Fruit fly (Drosophila melanogaster) Kc167 (cell line): ENCODE measurements around the gene beat-Ib.

Source experiments
- Myc ChIP-seq: fragments of >200 bp; optimal IDR thresholded peaks from 2 replicates; lab custom pipeline; 2017; ENCODE audit warnings: missing external identifiers
- Sin3A ChIP-seq: fragments of >200 bp; optimal IDR thresholded peaks from 2 replicates; lab custom pipeline; 2018; ENCODE audit warnings: missing external identifiers
- h ChIP-seq: fragments of >200 bp; optimal IDR thresholded peaks from 3 replicates; lab custom pipeline; 2018; ENCODE audit warnings: missing external identifiers
- insv ChIP-seq: fragments of >200 bp; optimal IDR thresholded peaks from 3 replicates; lab custom pipeline; 2018; ENCODE audit warnings: missing external identifiers
- psq ChIP-seq: fragments of >200 bp; optimal IDR thresholded peaks from 2 replicates; lab custom pipeline; 2017; ENCODE audit warnings: missing external identifiers
- ttk ChIP-seq: sonication (Bioruptor generic); optimal IDR thresholded peaks from 2 replicates; lab custom pipeline; 2017; ENCODE audit warnings: missing external identifiers

The beat-Ib gene

DNA sequence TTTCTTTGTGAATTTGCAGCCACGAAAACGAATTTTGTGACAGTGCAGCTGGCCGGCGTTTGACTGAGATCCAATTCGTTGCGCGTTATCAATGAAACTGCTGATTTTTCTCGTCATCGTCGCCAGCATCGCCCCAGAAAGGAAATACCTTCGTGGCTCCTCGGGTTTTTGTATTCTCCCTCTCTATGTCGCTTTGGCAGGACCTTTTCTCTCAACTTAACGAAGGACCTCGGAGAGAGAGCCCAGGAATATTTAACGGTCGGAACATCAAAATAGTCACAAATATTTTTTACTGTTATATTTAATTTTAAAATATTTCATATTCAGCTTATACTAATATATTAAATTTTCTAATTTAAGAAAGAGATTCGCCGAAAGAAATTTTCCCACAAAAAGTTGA lies at the start of gene beat-Ib:
Gene beat-Ib (minus strand): TSS at position 101 of the 400 bp plus-strand sequence.
- TF ChIP-seq psq (lab: Kevin White, UChicago) (no peak), h (lab: Kevin White, UChicago) (no peak), ttk (lab: Kevin White, UChicago) (no peak), insv (lab: Kevin White, UChicago) (no peak), Myc (no peak), Sin3A (lab: Kevin White, UChicago) (no peak)

DNA sequence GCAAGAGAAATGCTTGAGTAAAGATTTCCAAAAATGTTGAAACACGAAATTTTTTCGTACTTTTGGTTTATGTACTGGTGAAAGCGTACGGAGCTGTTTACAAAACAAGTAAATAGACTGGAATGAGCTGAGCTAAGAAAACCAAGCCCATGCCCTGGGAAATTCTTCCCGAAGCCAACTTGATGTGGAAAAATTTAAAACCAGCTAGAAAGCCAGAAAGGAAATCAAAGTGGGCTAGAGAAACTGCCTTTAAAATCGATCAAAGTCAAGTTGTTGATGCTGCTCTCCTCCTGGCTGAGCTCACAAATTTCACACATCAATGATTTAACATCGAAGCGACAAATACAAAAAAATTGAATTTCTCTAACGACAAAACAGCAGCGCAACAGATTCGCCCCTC lies 43.9 kb upstream of the beat-Ib start, which contains the start of gene CG31820:
Gene CG31820 (minus strand): TSS at position 101 of the 400 bp plus-strand sequence.
- TF ChIP-seq h (lab: Kevin White, UChicago): no peak

DNA sequence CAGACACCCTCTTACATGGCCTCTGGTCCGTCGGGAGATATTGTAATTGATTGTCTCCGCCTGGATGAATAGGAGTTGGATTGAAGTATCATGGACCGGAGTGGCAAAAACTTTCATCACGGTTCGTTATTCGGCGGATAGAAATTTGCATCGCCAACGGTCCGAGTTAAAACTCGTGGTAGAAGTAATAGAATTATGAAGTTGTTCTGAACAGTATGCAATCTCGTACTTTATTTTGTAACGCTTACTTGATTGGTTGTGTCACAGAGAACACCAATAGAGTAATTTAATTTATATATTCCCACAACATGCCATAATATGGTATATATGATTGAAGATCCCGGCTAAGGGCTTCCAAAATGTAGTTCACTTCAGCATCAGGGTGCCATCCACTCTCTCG lies 41.8 kb upstream of the beat-Ib start, which contains the start of the genes CG13245 and CG43816:
Gene CG13245 (plus strand): TSS at position 301 of the 400 bp plus-strand sequence.
Gene CG43816 (plus strand): TSS at position 301 of the 400 bp plus-strand sequence.
- no peak for TF ChIP-seq ttk (lab: Kevin White, UChicago)
- TF ChIP-seq insv (lab: Kevin White, UChicago): no peak

DNA sequence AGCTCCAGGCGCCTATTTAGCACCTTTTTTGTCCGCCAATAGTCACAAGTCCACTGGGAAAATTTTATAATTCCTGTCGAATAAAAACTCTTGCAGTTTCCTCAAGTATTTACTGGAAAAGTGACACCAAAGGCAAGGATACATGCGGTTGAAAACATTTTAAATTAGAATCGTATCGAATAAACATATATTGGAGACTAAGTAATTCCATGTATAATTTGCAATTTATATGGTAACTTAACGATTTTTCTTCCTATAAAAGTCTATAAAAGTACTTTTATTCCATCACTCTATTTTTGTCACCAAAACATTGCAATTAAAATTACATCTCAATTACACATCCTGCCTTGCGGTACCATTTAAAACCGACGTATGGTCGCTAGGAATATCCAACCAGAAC lies 41.3 kb upstream of the beat-Ib start, which contains the start of gene CG34167:
Gene CG34167 (minus strand): TSS at position 101 of the 400 bp plus-strand sequence.
- TF ChIP-seq Myc (no peak), h (lab: Kevin White, UChicago) (no peak), insv (lab: Kevin White, UChicago) (no peak), psq (lab: Kevin White, UChicago) (no peak), ttk (lab: Kevin White, UChicago) (no peak), Sin3A (lab: Kevin White, UChicago) (no peak)

DNA sequence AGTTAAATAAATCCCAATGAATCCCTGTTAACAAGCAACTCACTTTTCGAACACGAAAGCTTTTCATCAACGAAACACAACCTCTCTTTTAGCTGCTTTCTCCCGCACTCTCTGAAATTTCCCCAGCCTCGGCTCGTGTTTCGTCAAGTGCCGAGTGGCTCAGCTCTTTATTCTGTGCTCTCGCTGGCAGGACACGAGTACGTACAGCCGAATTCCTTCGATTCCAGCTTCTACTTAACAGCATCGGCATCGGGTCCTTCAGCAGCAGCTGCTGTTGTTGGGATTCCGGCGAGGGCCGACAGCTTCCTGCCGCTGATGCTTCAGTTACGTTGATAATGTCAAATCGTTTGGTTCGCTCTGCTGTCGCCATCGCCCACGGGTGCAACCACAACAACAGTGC lies 38.0 kb upstream of the beat-Ib start, which contains the start of gene beat-Ic:
Gene beat-Ic (plus strand): TSS at position 93 of the 400 bp plus-strand sequence.
- no peak for TF ChIP-seq h (lab: Kevin White, UChicago)
- TF ChIP-seq Sin3A (lab: Kevin White, UChicago): no peak
- no peak for TF ChIP-seq insv (lab: Kevin White, UChicago)
- no peak for TF ChIP-seq psq (lab: Kevin White, UChicago)
- TF ChIP-seq ttk (lab: Kevin White, UChicago): no peak
- no peak for TF ChIP-seq Myc

DNA sequence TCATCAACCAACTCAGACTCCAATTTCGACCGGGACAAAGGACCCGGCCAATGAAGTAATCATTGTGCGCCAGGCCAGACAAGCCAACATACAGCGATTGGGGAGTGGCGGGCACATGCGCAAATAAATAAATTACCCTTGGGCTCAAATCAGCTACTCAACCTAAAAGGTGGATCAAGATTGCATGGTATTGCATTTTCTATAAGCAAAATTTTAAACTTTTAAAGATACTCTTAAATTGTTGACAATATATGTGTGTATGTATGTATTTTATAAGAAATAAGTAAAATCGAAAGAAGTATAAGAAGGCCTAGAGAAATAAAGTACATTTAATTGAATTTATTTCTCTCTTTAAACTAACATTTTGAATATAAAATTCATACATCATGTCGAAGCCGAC lies 17.0 kb upstream of the beat-Ib start, which contains the start of gene CG10839:
Gene CG10839 (plus strand): TSS at position 301 of the 400 bp plus-strand sequence.
- TF ChIP-seq ttk (lab: Kevin White, UChicago) (no peak), Sin3A (lab: Kevin White, UChicago) (no peak), Myc (no peak), psq (lab: Kevin White, UChicago) (no peak), h (lab: Kevin White, UChicago) (no peak), insv (lab: Kevin White, UChicago) (no peak)

DNA sequence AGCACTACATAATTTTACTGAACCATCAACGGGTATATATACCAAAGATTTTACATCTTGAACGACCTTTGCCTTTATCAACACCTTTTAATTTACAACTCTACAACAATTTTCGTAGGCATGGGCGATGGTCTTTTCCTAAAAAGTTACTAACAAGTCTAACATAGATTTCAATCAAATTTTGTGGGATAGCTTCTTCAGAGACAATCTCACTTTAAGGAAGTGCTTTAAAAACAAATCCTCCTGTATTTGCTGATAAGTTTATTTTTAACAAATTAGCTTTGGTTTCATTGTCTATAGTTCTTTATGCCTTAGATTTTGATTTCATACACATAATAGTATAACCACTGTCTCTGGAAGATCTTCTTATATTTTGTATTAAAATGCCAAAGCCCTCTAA lies 4.7 kb downstream of the beat-Ib start, which contains the start of gene CG18063:
Gene CG18063 (plus strand): TSS at position 301 of the 400 bp plus-strand sequence.
- TF ChIP-seq insv (lab: Kevin White, UChicago) (no peak), ttk (lab: Kevin White, UChicago) (no peak), psq (lab: Kevin White, UChicago) (no peak), h (lab: Kevin White, UChicago) (no peak), Sin3A (lab: Kevin White, UChicago) (no peak), Myc (no peak)

DNA sequence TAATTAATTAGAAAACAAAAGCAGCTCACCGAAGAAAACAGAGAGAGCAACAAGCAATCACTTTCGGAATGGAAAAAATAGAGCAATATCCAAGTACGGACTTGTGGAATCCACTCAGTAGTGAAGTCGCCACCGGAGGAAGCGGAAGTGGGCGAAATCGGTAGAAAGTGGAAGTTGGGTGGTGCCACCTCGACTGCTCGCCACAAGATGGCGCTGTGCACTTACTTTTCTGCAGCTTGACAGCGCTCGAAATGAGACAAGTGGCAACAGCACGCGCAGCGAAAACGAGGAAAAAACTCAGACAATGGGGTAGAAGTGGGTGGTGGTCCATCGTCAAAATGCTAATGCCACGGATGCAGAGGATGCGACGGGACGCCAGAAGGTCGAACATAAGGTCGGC lies 12.8 kb downstream of the beat-Ib start:
- TF ChIP-seq ttk (lab: Kevin White, UChicago): no peak
- TF ChIP-seq h (lab: Kevin White, UChicago): no peak
- TF ChIP-seq Sin3A (lab: Kevin White, UChicago): no peak
- TF ChIP-seq insv (lab: Kevin White, UChicago): no peak
- no peak for TF ChIP-seq Myc
- no peak for TF ChIP-seq psq (lab: Kevin White, UChicago)

DNA sequence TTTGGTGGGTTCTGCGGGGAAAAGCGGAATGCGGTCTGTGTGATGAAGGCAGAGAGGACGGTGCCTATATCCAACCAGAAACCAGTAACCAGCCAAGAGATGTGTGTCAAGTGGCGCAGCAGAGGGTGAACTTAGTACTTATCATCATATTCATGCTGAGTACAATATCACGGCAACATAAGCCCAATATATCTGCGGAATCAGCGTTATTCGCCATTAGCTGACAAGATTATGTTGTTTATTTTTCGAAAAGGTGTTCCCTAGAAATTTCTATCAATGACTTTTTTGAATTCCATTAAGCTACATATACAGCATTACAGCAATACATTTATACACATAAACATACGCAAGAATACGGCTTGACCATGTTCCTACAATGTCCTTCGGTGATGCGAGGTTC lies 21.1 kb downstream of the beat-Ib start, which contains the start of gene CG12448:
Gene CG12448 (plus strand): TSS at position 301 of the 400 bp plus-strand sequence.
- no peak for TF ChIP-seq ttk (lab: Kevin White, UChicago)
- TF ChIP-seq insv (lab: Kevin White, UChicago): no peak

DNA sequence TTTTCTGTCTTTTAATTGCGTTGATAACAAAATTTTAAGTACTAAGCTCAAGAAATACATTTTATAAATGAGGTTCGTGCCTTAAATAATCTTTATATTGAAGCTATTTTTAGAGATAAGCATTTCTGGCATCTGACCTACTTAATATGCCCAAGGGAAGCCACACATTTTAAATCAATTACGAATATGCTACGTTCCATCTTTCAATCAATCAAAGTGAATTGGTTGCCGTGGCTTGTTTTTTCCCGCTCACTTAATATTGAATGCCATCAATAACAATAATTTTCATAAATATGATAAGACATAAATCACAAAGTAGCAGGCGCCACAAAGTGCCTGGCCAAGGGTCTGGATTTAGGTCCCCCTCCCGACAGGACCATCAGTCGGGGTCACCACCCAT lies 26.1 kb downstream of the beat-Ib start:
- TF ChIP-seq psq (lab: Kevin White, UChicago): no peak
- no peak for TF ChIP-seq h (lab: Kevin White, UChicago)
- TF ChIP-seq Sin3A (lab: Kevin White, UChicago): no peak
- no peak for TF ChIP-seq ttk (lab: Kevin White, UChicago)
- no peak for TF ChIP-seq insv (lab: Kevin White, UChicago)
- no peak for TF ChIP-seq Myc

DNA sequence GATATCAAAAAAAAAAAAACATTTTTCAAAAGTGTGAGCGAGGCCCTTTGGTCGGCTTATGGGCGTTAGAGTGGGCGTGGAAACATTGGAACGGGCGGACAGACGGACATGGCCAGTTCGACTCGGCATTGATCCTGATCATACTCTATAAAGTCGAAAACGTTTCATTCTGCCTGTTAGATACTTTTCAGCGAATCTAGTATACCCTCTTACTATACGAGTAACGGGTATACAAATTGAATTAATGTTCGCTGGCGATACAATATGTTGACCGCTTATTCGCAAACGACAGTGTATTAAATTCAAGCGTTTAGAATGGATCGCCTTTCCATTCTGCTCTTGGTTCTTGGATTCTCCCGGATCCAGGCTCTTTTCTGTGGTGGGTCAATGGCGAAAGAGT lies 39.1 kb downstream of the beat-Ib start, which contains the start of gene CG4793:
Gene CG4793 (plus strand): TSS at position 301 of the 400 bp plus-strand sequence.
- TF ChIP-seq Myc (no peak), insv (lab: Kevin White, UChicago) (no peak), h (lab: Kevin White, UChicago) (no peak), ttk (lab: Kevin White, UChicago) (no peak), psq (lab: Kevin White, UChicago) (no peak), Sin3A (lab: Kevin White, UChicago) (no peak)

DNA sequence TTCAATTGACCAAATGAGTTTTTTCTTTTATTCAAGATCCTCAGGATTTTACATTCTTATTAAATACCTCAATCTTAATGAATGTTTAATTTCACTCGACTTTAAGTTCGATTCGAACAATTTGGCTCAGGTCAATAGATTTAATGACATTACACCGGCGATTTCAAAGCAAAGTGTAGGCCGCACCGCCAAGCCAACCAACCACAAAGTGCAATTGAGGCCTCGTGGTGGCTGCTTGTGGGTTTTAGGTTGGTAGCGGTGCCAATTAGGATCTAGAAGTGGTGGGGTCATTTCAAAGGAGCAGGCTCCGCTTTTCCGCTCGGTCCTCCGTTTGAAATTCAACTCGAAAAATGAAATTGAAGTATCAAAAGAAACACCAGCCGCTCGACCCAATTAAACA lies 45.6 kb downstream of the beat-Ib start, which contains the start of gene CG13244:
Gene CG13244 (plus strand): TSS at position 301 of the 400 bp plus-strand sequence.
- no peak for TF ChIP-seq insv (lab: Kevin White, UChicago)
- no peak for TF ChIP-seq Myc
- no peak for TF ChIP-seq Sin3A (lab: Kevin White, UChicago)
- TF ChIP-seq ttk (lab: Kevin White, UChicago): no peak
- no peak for TF ChIP-seq h (lab: Kevin White, UChicago)
- no peak for TF ChIP-seq psq (lab: Kevin White, UChicago)
